Worm (Caenorhabditis elegans) whole organism, mixed stage, embryonic: ENCODE measurements around the gene mrpl-35.

Source experiments
- M03D4.4 ChIP-seq: sonication (generic microtip); optimal IDR thresholded peaks from 2 replicates; lab custom pipeline; 2017; ENCODE audit warnings: mild to moderate bottlenecking, missing genetic modification characterization, missing compliant biosample characterization
- bed-3 ChIP-seq: fragments of 200-800 bp; sonication (Bioruptor generic); optimal IDR thresholded peaks from 3 replicates; lab custom pipeline; 2018; ENCODE audit warnings: mild to moderate bottlenecking, missing genetic modification characterization, moderate library complexity, missing compliant biosample characterization
- blmp-1 ChIP-seq: fragments of 150-350 bp; optimal IDR thresholded peaks from 2 replicates; lab custom pipeline; 2014; ENCODE audit warnings: missing biosample characterization, missing genetic modification characterization
- ceh-39 ChIP-seq: fragments of 150-350 bp; optimal IDR thresholded peaks from 2 replicates; lab custom pipeline; 2014; ENCODE audit warnings: missing biosample characterization, missing genetic modification characterization
- ceh-43 ChIP-seq: fragments of 200-800 bp; sonication (Bioruptor generic); optimal IDR thresholded peaks from 2 replicates; lab custom pipeline; 2018; ENCODE audit warnings: mild to moderate bottlenecking, missing genetic modification characterization, moderate library complexity, missing compliant biosample characterization
- ceh-83 ChIP-seq: fragments of 200-800 bp; sonication (Bioruptor generic); optimal IDR thresholded peaks from 2 replicates; lab custom pipeline; 2018; ENCODE audit warnings: mild to moderate bottlenecking, missing genetic modification characterization, missing compliant biosample characterization
- ces-1 ChIP-seq: fragments of 150-350 bp; optimal IDR thresholded peaks from 2 replicates; lab custom pipeline; 2014; ENCODE audit warnings: missing biosample characterization, missing genetic modification reagents, missing genetic modification characterization
- cnd-1 ChIP-seq: fragments of 200-800 bp; sonication (Bioruptor generic); optimal IDR thresholded peaks from 2 replicates; lab custom pipeline; 2018; ENCODE audit warnings: mild to moderate bottlenecking, missing genetic modification characterization, missing compliant biosample characterization
- drap-1 ChIP-seq: fragments of 200-800 bp; sonication (Bioruptor generic); optimal IDR thresholded peaks from 3 replicates; lab custom pipeline; 2018; ENCODE audit warnings: mild to moderate bottlenecking, missing genetic modification characterization, missing compliant biosample characterization
- elt-1 ChIP-seq: sonication (generic microtip); optimal IDR thresholded peaks from 2 replicates; lab custom pipeline; 2017; ENCODE audit warnings: missing genetic modification characterization, mild to moderate bottlenecking, missing compliant biosample characterization, antibody characterized with exemption, moderate library complexity, borderline replicate concordance; ENCODE audit not compliant: insufficient read depth
- elt-3 ChIP-seq: fragments of 150-350 bp; optimal IDR thresholded peaks from 2 replicates; lab custom pipeline; 2014; ENCODE audit warnings: missing biosample characterization, missing genetic modification characterization
- ham-2 ChIP-seq: fragments of 200-800 bp; sonication (Bioruptor generic); optimal IDR thresholded peaks from 2 replicates; lab custom pipeline; 2018; ENCODE audit warnings: mild to moderate bottlenecking, missing genetic modification characterization, missing compliant biosample characterization
- hlh-1 ChIP-seq: fragments of 150-350 bp; optimal IDR thresholded peaks from 2 replicates; lab custom pipeline; 2014; ENCODE audit warnings: missing biosample characterization, missing genetic modification reagents, missing genetic modification characterization
- lin-13 ChIP-seq: fragments of 150-350 bp; optimal IDR thresholded peaks from 2 replicates; lab custom pipeline; 2014; ENCODE audit warnings: missing biosample characterization, missing genetic modification characterization
- lin-32 ChIP-seq: fragments of 200-800 bp; sonication (Bioruptor generic); optimal IDR thresholded peaks from 2 replicates; lab custom pipeline; 2018; ENCODE audit warnings: mild to moderate bottlenecking, missing genetic modification characterization, missing compliant biosample characterization
- lsy-2 ChIP-seq: fragments of 150-350 bp; optimal IDR thresholded peaks from 2 replicates; lab custom pipeline; 2014; ENCODE audit warnings: missing biosample characterization, missing genetic modification characterization
- mab-5 ChIP-seq: fragments of 150-350 bp; optimal IDR thresholded peaks from 2 replicates; lab custom pipeline; 2014; ENCODE audit warnings: missing biosample characterization, missing genetic modification characterization
- mep-1 ChIP-seq: fragments of 150-350 bp; optimal IDR thresholded peaks from 2 replicates; lab custom pipeline; 2017; ENCODE audit warnings: missing biosample characterization, missing genetic modification reagents, missing genetic modification characterization, inconsistent platforms
- nhr-12 ChIP-seq: fragments of 150-350 bp; optimal IDR thresholded peaks from 2 replicates; lab custom pipeline; 2014; ENCODE audit warnings: missing biosample characterization, missing genetic modification characterization
- nhr-2 ChIP-seq: fragments of 150-350 bp; optimal IDR thresholded peaks from 2 replicates; lab custom pipeline; 2014; ENCODE audit warnings: missing biosample characterization, missing genetic modification characterization
- nhr-237 ChIP-seq: fragments of 150-350 bp; optimal IDR thresholded peaks from 2 replicates; lab custom pipeline; 2014; ENCODE audit warnings: missing biosample characterization, missing genetic modification characterization
- nhr-28 ChIP-seq: fragments of 150-350 bp; optimal IDR thresholded peaks from 2 replicates; lab custom pipeline; 2014; ENCODE audit warnings: missing biosample characterization, missing genetic modification characterization
- nhr-76 ChIP-seq: sonication (generic microtip); optimal IDR thresholded peaks from 2 replicates; lab custom pipeline; 2017; ENCODE audit warnings: missing biosample characterization, missing genetic modification characterization
- pha-4 ChIP-seq: fragments of 150-350 bp; optimal IDR thresholded peaks from 2 replicates; lab custom pipeline; 2018; ENCODE audit warnings: missing biosample characterization, missing genetic modification reagents, missing genetic modification characterization
- sem-2 ChIP-seq: fragments of 200-800 bp; sonication (Bioruptor generic); optimal IDR thresholded peaks from 2 replicates; lab custom pipeline; 2018; ENCODE audit warnings: mild to moderate bottlenecking, missing genetic modification characterization, missing compliant biosample characterization
- snpc-4 ChIP-seq: fragments of 150-350 bp; optimal IDR thresholded peaks from 2 replicates; lab custom pipeline; 2014; ENCODE audit warnings: missing biosample characterization, missing genetic modification characterization
- sptf-1 ChIP-seq: sonication (generic microtip); optimal IDR thresholded peaks from 2 replicates; lab custom pipeline; 2017; ENCODE audit warnings: mild to moderate bottlenecking, missing genetic modification characterization, moderate library complexity, missing compliant biosample characterization
- tbx-8 ChIP-seq: fragments of 200-800 bp; sonication (Bioruptor generic); optimal IDR thresholded peaks from 2 replicates; lab custom pipeline; 2018; ENCODE audit warnings: mild to moderate bottlenecking, missing genetic modification characterization, moderate library complexity, missing compliant biosample characterization
- unc-120 ChIP-seq: sonication (generic microtip); optimal IDR thresholded peaks from 2 replicates; lab custom pipeline; 2017; ENCODE audit warnings: missing genetic modification characterization, missing compliant biosample characterization; ENCODE audit not compliant: poor library complexity, severe bottlenecking
- unc-39 ChIP-seq: fragments of 150-350 bp; optimal IDR thresholded peaks from 2 replicates; lab custom pipeline; 2014; ENCODE audit warnings: missing biosample characterization, missing genetic modification characterization
- unc-62 ChIP-seq: fragments of 150-350 bp; optimal IDR thresholded peaks from 2 replicates; lab custom pipeline; 2014; ENCODE audit warnings: missing biosample characterization, missing genetic modification reagents, missing genetic modification characterization
- zip-8 ChIP-seq: fragments of 150-350 bp; optimal IDR thresholded peaks from 2 replicates; lab custom pipeline; 2014; ENCODE audit warnings: missing biosample characterization, missing genetic modification characterization
- ztf-11 ChIP-seq: fragments of 150-350 bp; optimal IDR thresholded peaks from 2 replicates; lab custom pipeline; 2014; ENCODE audit warnings: missing biosample characterization, missing genetic modification characterization

mrpl-35 gene

DNA sequence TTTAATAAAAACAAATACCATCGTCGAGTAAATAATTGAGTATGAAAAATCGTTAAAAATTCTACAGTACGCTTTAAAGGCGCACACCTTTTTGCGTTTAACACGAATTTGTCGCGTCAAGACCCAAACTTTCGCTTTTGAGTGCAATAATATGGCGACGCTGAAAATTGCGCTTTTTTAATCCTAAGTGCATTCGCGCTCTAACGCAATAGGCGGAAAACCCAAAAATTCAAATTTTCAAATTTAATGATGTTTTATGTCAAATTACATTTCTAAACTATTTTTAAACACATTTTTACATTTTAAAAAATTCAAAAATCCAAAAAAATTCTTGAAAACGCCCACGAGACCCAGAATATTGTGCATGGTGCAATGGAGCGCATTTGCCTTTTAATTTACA is 1.8 kb downstream of the mrpl-35 start:
- TF ChIP-seq elt-1 (no peak), zip-8 (tag; lab: Kevin White, UChicago) (no peak), lin-13 (tag; lab: Kevin White, UChicago) (no peak), bed-3 (GFP tag; lab: Kevin White, UChicago) (no peak), mab-5 (no peak), ces-1 (GFP tag; lab: Kevin White, UChicago) (no peak), pha-4 (no peak), sem-2 (GFP tag; lab: Kevin White, UChicago) (no peak), ham-2 (GFP tag; lab: Kevin White, UChicago) (no peak), lin-32 (no peak), mep-1 (no peak), ceh-83 (GFP tag; lab: Kevin White, UChicago) (no peak), nhr-12 (tag; lab: Kevin White, UChicago) (no peak), ceh-39 (no peak), drap-1 (no peak), hlh-1 (tag; lab: Kevin White, UChicago) (no peak)

DNA sequence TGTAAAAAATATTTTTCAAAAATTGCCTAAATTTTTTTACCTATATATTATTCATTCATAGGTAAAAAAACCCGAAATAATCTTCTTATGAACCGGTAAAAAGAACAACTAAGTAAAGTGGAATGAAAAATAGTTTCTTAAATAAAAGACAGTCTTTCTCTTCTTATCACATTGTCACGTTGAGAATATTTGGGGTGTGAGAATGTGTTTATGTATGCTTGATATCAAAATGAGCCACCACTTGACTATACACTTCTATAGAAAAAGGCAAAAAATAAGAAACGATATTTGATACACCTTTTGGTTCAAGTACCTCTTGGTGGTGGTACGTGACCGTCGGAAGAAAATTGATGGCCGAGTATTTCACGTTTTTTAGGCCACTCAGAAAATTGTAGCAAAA is 9.5 kb downstream of the mrpl-35 start, which contains the start of gene hmit-1.3:
Gene hmit-1.3, minus strand, starts transcription at position 103 of the 400 bp plus-strand sequence.
- TF ChIP-seq tbx-8 (GFP tag; lab: Kevin White, UChicago) (no peak), M03D4.4 (tag; lab: Kevin White, UChicago) (no peak), lin-13 (tag; lab: Kevin White, UChicago) (no peak), pha-4 (no peak), zip-8 (tag; lab: Kevin White, UChicago) (no peak), mab-5 (no peak), nhr-237 (tag; lab: Kevin White, UChicago) (no peak), ceh-39 (no peak), elt-1 (no peak), drap-1 (no peak), nhr-28 (tag; lab: Kevin White, UChicago) (no peak), unc-39 (no peak), nhr-12 (tag; lab: Kevin White, UChicago) (no peak)

ce11 chrIII:3520417-3520816 is 10.4 kb downstream of the mrpl-35 start:
- TF ChIP-seq pha-4 = no peak
- no peak for TF ChIP-seq nhr-76 (tag; lab: Kevin White, UChicago)
- TF ChIP-seq lsy-2 = no peak
- no peak for TF ChIP-seq elt-3 (tag; lab: Kevin White, UChicago)
- no peak for TF ChIP-seq blmp-1 (tag; lab: Kevin White, UChicago)
- no peak for TF ChIP-seq tbx-8 (GFP tag; lab: Kevin White, UChicago)
- no peak for TF ChIP-seq ceh-83 (GFP tag; lab: Kevin White, UChicago)
- TF ChIP-seq sem-2 (GFP tag; lab: Kevin White, UChicago) = no peak
- TF ChIP-seq ceh-39 = no peak
- no peak for TF ChIP-seq unc-39
- TF ChIP-seq mep-1 = no peak
- no peak for TF ChIP-seq ham-2 (GFP tag; lab: Kevin White, UChicago)
- no peak for TF ChIP-seq cnd-1 (tag; lab: Kevin White, UChicago)
- no peak for TF ChIP-seq M03D4.4 (tag; lab: Kevin White, UChicago)
- TF ChIP-seq nhr-12 (tag; lab: Kevin White, UChicago) = no peak
- no peak for TF ChIP-seq ztf-11 (tag; lab: Kevin White, UChicago)
- TF ChIP-seq bed-3 (GFP tag; lab: Kevin White, UChicago) = no peak
- no peak for TF ChIP-seq unc-120 (tag; lab: Kevin White, UChicago)
- no peak for TF ChIP-seq lin-13 (tag; lab: Kevin White, UChicago)

ce11 chrIII:3523363-3523762 is 13.3 kb downstream of the mrpl-35 start:
- TF ChIP-seq nhr-2 (tag; lab: Kevin White, UChicago) = no peak
- TF ChIP-seq blmp-1 (tag; lab: Kevin White, UChicago) = no peak
- no peak for TF ChIP-seq lsy-2
- no peak for TF ChIP-seq tbx-8 (GFP tag; lab: Kevin White, UChicago)
- TF ChIP-seq unc-120 (tag; lab: Kevin White, UChicago) = no peak
- no peak for TF ChIP-seq drap-1
- no peak for TF ChIP-seq nhr-76 (tag; lab: Kevin White, UChicago)
- TF ChIP-seq ztf-11 (tag; lab: Kevin White, UChicago) = no peak
- TF ChIP-seq ceh-83 (GFP tag; lab: Kevin White, UChicago) = no peak
- no peak for TF ChIP-seq nhr-237 (tag; lab: Kevin White, UChicago)
- no peak for TF ChIP-seq ceh-39
- TF ChIP-seq sptf-1 = no peak
- no peak for TF ChIP-seq snpc-4

DNA sequence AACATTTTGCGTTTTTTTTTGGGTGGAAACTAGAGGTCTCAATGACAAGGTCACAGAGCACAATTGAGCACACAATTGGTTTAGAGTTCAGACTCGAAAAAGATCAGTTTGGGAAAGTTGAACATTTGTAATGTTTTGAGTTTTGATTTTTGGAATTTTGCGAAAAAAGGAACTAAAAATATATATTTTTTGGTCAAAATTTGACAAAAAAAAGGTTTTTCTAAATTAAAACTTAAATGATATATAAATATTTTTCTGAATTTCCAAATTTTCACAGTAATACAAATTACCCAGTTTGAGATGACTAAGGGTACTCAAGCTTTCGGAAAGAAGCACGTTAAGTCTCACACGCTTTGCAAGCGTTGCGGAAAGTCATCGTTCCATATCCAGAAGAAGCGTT is 18.3 kb downstream of the mrpl-35 start, which contains the start of gene rpl-37:
Gene rpl-37, plus strand, starts transcription at position 301 of the 400 bp plus-strand sequence.
- no peak for TF ChIP-seq ztf-11 (tag; lab: Kevin White, UChicago)
- TF ChIP-seq ceh-43 = no peak
- no peak for TF ChIP-seq zip-8 (tag; lab: Kevin White, UChicago)
- no peak for TF ChIP-seq lsy-2
- TF ChIP-seq unc-62 (GFP tag; lab: Kevin White, UChicago) = no peak
- TF ChIP-seq lin-32 = no peak
- TF ChIP-seq hlh-1 (tag; lab: Kevin White, UChicago) = no peak
- TF ChIP-seq ham-2 (GFP tag; lab: Kevin White, UChicago) = no peak
